Worm (Caenorhabditis elegans): ENCODE data around the gene haao-1.
A peak's percentile ranks its signal among the peaks of the same experiment; 100 is the strongest.

The haao-1 gene

ce11 chrV:9500826-9501451 lies 3.8 kb upstream of the haao-1 start, which contains the start of gene swt-5:
TSS of gene swt-5 (plus strand) at chrV:9501401.
- TF ChIP-seq B0310.2 (tag; optimal IDR thresholded peaks at IDR 0.05) (no peak), ama-1 (optimal IDR thresholded peaks at IDR 0.05) (no peak), hnd-1 (tag; optimal IDR thresholded peaks at IDR 0.05) (no peak)

ce11 chrV:9503152-9503817 lies 1.4 kb upstream of the haao-1 start:
- TF ChIP-seq scrt-1 (GFP tag; IDR thresholded peaks at IDR 0.05) (peak; percentile 97), ceh-36 (tag; optimal IDR thresholded peaks at IDR 0.05) (peak; percentile 91), hmg-4 (GFP tag; optimal IDR thresholded peaks at IDR 0.05) (peak; percentile 96), flt-1 (GFP tag; IDR thresholded peaks at IDR 0.05) (peak; percentile 96), hmbx-1 (tag; optimal IDR thresholded peaks at IDR 0.05) (peak; percentile 74), tbx-37 (GFP tag; conservative IDR thresholded peaks at IDR 0.05) (peak; percentile 92), ets-7 (tag; optimal IDR thresholded peaks at IDR 0.05) (peak; percentile 76), aly-1 (tag; optimal IDR thresholded peaks at IDR 0.05) (peak; percentile 91), tbx-11 (GFP tag; IDR thresholded peaks at IDR 0.05) (peak; percentile 94), sea-1 (GFP tag; conservative IDR thresholded peaks at IDR 0.05) (peak; percentile 96), ceh-13 (GFP tag; optimal IDR thresholded peaks at IDR 0.05) (peak; percentile 84), F13C5.2 (tag; optimal IDR thresholded peaks at IDR 0.05) (peak; percentile 91), hnd-1 (tag; optimal IDR thresholded peaks at IDR 0.05) (peak; percentile 87), B0310.2 (tag; optimal IDR thresholded peaks at IDR 0.05) (peak; percentile 93), tra-4 (tag; optimal IDR thresholded peaks at IDR 0.05) (peak; percentile 75), pes-1 (GFP tag; IDR thresholded peaks at IDR 0.05) (no peak; the same call in 1 of the 2 replicates), ama-1 (optimal IDR thresholded peaks at IDR 0.05) (no peak)

- TF ChIP-seq F13C5.2 (tag; optimal IDR thresholded peaks at IDR 0.05): no peak
- TF ChIP-seq tbx-11 (GFP tag; IDR thresholded peaks at IDR 0.05): no peak
- no peak for TF ChIP-seq ceh-13 (GFP tag; optimal IDR thresholded peaks at IDR 0.05)
- no peak for TF ChIP-seq flt-1 (GFP tag; IDR thresholded peaks at IDR 0.05)
- TF ChIP-seq B0310.2 (tag; optimal IDR thresholded peaks at IDR 0.05): no peak
- no peak for TF ChIP-seq sea-1 (GFP tag; conservative IDR thresholded peaks at IDR 0.05)
- no peak for TF ChIP-seq pes-1 (GFP tag; IDR thresholded peaks at IDR 0.05)
- TF ChIP-seq tra-4 (tag; optimal IDR thresholded peaks at IDR 0.05): no peak
These were observed 2.2 kb downstream of the haao-1 start for ce11 chrV:9506931-9507330.

- no peak for TF ChIP-seq ceh-36 (tag; optimal IDR thresholded peaks at IDR 0.05)
- no peak for TF ChIP-seq hmg-4 (GFP tag; optimal IDR thresholded peaks at IDR 0.05)
These were observed 3.0 kb downstream of the haao-1 start, which contains the start of gene acs-14 for ce11 chrV:9507742-9508141. TSS of gene acs-14 (plus strand) at chrV:9508132.

- TF ChIP-seq pes-1 (GFP tag; IDR thresholded peaks at IDR 0.05) (no peak), hmg-4 (GFP tag; optimal IDR thresholded peaks at IDR 0.05) (no peak), tbx-37 (GFP tag; conservative IDR thresholded peaks at IDR 0.05) (no peak), tbx-11 (GFP tag; IDR thresholded peaks at IDR 0.05) (no peak), ets-7 (tag; optimal IDR thresholded peaks at IDR 0.05) (no peak), aly-1 (tag; optimal IDR thresholded peaks at IDR 0.05) (no peak), hnd-1 (tag; optimal IDR thresholded peaks at IDR 0.05) (no peak), flt-1 (GFP tag; IDR thresholded peaks at IDR 0.05) (no peak), scrt-1 (GFP tag; IDR thresholded peaks at IDR 0.05) (no peak), hmbx-1 (tag; optimal IDR thresholded peaks at IDR 0.05) (no peak), tra-4 (tag; optimal IDR thresholded peaks at IDR 0.05) (no peak), sea-1 (GFP tag; conservative IDR thresholded peaks at IDR 0.05) (no peak), ceh-13 (GFP tag; optimal IDR thresholded peaks at IDR 0.05) (no peak), ceh-36 (tag; optimal IDR thresholded peaks at IDR 0.05) (no peak), ama-1 (optimal IDR thresholded peaks at IDR 0.05) (no peak), B0310.2 (tag; optimal IDR thresholded peaks at IDR 0.05) (no peak), F13C5.2 (tag; optimal IDR thresholded peaks at IDR 0.05) (no peak)
These were observed 4.9 kb downstream of the haao-1 start for ce11 chrV:9509597-9509996.

ce11 chrV:9513590-9513989 lies 8.9 kb downstream of the haao-1 start, which contains the start of gene eif-2Bdelta:
TSS of gene eif-2Bdelta (plus strand) at chrV:9513824.
- no peak for TF ChIP-seq ets-7 (tag; optimal IDR thresholded peaks at IDR 0.05)

- TF ChIP-seq pes-1 (GFP tag; IDR thresholded peaks at IDR 0.05) (no peak), hmg-4 (GFP tag; optimal IDR thresholded peaks at IDR 0.05) (no peak), ets-7 (tag; optimal IDR thresholded peaks at IDR 0.05) (no peak), hnd-1 (tag; optimal IDR thresholded peaks at IDR 0.05) (no peak), ceh-36 (tag; optimal IDR thresholded peaks at IDR 0.05) (no peak), hmbx-1 (tag; optimal IDR thresholded peaks at IDR 0.05) (no peak), tbx-37 (GFP tag; conservative IDR thresholded peaks at IDR 0.05) (no peak), ceh-13 (GFP tag; optimal IDR thresholded peaks at IDR 0.05) (no peak), sea-1 (GFP tag; conservative IDR thresholded peaks at IDR 0.05) (no peak), aly-1 (tag; optimal IDR thresholded peaks at IDR 0.05) (no peak), F13C5.2 (tag; optimal IDR thresholded peaks at IDR 0.05) (no peak), scrt-1 (GFP tag; IDR thresholded peaks at IDR 0.05) (no peak)
These were observed 11.6 kb downstream of the haao-1 start for ce11 chrV:9516280-9516679.

ce11 chrV:9518832-9519231 lies 14.1 kb downstream of the haao-1 start, which contains the start of gene C50F4.8:
TSS of gene C50F4.8 (minus strand) at chrV:9518859.
- TF ChIP-seq tbx-37 (GFP tag; conservative IDR thresholded peaks at IDR 0.05) (no peak), B0310.2 (tag; optimal IDR thresholded peaks at IDR 0.05) (no peak), pes-1 (GFP tag; IDR thresholded peaks at IDR 0.05) (no peak), ceh-13 (GFP tag; optimal IDR thresholded peaks at IDR 0.05) (no peak), tbx-11 (GFP tag; IDR thresholded peaks at IDR 0.05) (no peak), sea-1 (GFP tag; conservative IDR thresholded peaks at IDR 0.05) (no peak)
